Fruit fly (Drosophila melanogaster) whole organism, prepupa: ENCODE measurements around the gene CG1105.

Experiments used
- CG34406 ChIP-seq: fragments of 200-800 bp; sonication (Bioruptor generic); optimal IDR thresholded peaks from 3 replicates; lab custom pipeline; 2016; ENCODE audit warnings: missing biosample characterization, missing genetic modification characterization
- CG6854 ChIP-seq: fragments of 200-800 bp; sonication (Bioruptor generic); optimal IDR thresholded peaks from 2 replicates; lab custom pipeline; 2017; ENCODE audit warnings: missing biosample characterization, mild to moderate bottlenecking, missing genetic modification characterization
- CG7368 ChIP-seq: fragments of 200-800 bp; sonication (Bioruptor generic); optimal IDR thresholded peaks from 3 replicates; lab custom pipeline; 2016; ENCODE audit warnings: missing biosample characterization, missing genetic modification characterization
- CG9139 ChIP-seq: fragments of 200-800 bp; sonication (Bioruptor generic); optimal IDR thresholded peaks from 3 replicates; lab custom pipeline; 2017; ENCODE audit warnings: missing biosample characterization, mild to moderate bottlenecking, missing genetic modification characterization
- Hr39 ChIP-seq: fragments of 200-800 bp; sonication (Bioruptor generic); optimal IDR thresholded peaks from 2 replicates; lab custom pipeline; 2016; ENCODE audit warnings: missing biosample characterization, missing genetic modification characterization
- Met ChIP-seq: fragments of 200-800 bp; sonication (Bioruptor generic); optimal IDR thresholded peaks from 3 replicates; lab custom pipeline; 2016; ENCODE audit warnings: missing biosample characterization, missing genetic modification characterization
- Sox102F ChIP-seq: fragments of 200-800 bp; sonication (Bioruptor generic); optimal IDR thresholded peaks from 2 replicates; lab custom pipeline; 2016; ENCODE audit warnings: missing biosample characterization, mild to moderate bottlenecking, missing genetic modification characterization
- achi ChIP-seq: fragments of 200-800 bp; sonication (Bioruptor generic); optimal IDR thresholded peaks from 3 replicates; lab custom pipeline; 2016; ENCODE audit warnings: missing biosample characterization, missing genetic modification characterization
- cyc ChIP-seq: fragments of 200-800 bp; sonication (Bioruptor generic); optimal IDR thresholded peaks from 3 replicates; lab custom pipeline; 2016; ENCODE audit warnings: missing biosample characterization, missing genetic modification characterization
- dac ChIP-seq: fragments of 200-800 bp; sonication (Bioruptor generic); optimal IDR thresholded peaks from 2 replicates; lab custom pipeline; 2017; ENCODE audit warnings: missing biosample characterization, mild to moderate bottlenecking, missing genetic modification characterization
- eg ChIP-seq: fragments of 200-800 bp; sonication (Bioruptor generic); IDR thresholded peaks from 3 replicates; pipeline ENCODE4 v1.3.6; 2022; ENCODE audit warnings: missing biosample characterization, missing genetic modification characterization
- pdm3 ChIP-seq: fragments of 200-800 bp; sonication (Bioruptor generic); optimal IDR thresholded peaks from 3 replicates; lab custom pipeline; 2016; ENCODE audit warnings: missing biosample characterization, missing genetic modification characterization

DNA sequence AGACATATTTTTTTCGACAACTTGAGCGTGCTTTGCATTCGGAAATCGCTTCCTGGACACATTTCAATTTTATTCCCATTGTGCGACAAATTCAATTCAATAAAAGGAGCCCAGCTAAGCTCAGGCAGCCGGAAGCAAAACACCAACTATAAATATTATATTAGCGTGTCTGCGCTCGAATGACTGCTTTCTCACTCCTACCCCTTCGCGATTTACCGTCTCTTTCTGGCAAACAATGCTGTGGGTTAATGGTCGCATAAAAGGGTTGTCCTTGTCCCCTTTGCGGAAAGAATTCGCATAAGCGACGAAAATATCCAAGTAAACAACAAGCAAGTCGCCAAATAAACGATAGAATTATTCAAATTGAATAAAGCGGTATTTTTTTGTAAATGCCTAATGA lies 37.4 kb upstream of the CG1105 start:
- TF ChIP-seq pdm3 (GFP tag; lab: Kevin White, UChicago) (no peak), Sox102F (GFP tag; lab: Kevin White, UChicago) (no peak), CG7368 (GFP tag; lab: Kevin White, UChicago) (no peak), CG6854 (GFP tag; lab: Kevin White, UChicago) (no peak), CG34406 (GFP tag; lab: Kevin White, UChicago) (no peak), dac (GFP tag; lab: Kevin White, UChicago) (no peak), Hr39 (GFP tag; lab: Kevin White, UChicago) (no peak), cyc (GFP tag; lab: Kevin White, UChicago) (no peak), eg (no peak), achi (GFP tag; lab: Kevin White, UChicago) (no peak), CG9139 (no peak), Met (no peak)
